Worm (Caenorhabditis elegans): Measurements from ENCODE around the gene ran-2.

ran-2 gene

DNA sequence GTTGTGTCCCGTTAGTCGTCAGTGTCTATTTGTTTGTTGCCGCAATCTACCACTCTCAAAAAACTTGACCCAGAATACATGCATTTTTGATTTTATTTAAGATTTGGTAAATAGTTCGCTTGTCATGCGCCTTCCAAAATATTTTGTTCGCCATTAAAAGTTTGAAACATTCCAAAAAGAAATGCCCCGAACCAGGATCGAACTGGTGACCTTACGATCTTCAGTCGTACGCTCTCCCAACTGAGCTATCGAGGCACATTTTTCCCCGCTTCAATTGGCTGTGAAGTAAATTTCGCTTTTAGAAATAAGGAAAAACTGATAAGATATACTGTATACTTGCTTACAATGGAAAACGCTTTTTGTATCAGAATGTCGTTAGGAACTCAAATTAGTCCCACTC is 45.0 kb downstream of the ran-2 start (continued):
- TF ChIP-seq nhr-41 (GFP tag; IDR thresholded peaks at IDR 0.05) (no peak), nhr-10 (tag; optimal IDR thresholded peaks at IDR 0.05) (no peak), nhr-28 (tag; optimal IDR thresholded peaks at IDR 0.05) (no peak), F44E2.7 (GFP tag; IDR thresholded peaks at IDR 0.05) (0 out of 2 replicates have a peak, but pooled peaks have one; percentile 45), Y48G9A.11 (GFP tag; IDR thresholded peaks at IDR 0.05) (no peak), nhr-77 (tag; optimal IDR thresholded peaks at IDR 0.05) (no peak), aly-2 (tag; optimal IDR thresholded peaks at IDR 0.05) (no peak), ZK337.2 (GFP tag; IDR thresholded peaks at IDR 0.05) (no peak), lin-29 (GFP tag; IDR thresholded peaks at IDR 0.05) (no peak), dmd-6 (GFP tag; IDR thresholded peaks at IDR 0.05) (0 out of 2 replicates have a peak, but pooled peaks have one; percentile 15), lsy-2 (tag; optimal IDR thresholded peaks at IDR 0.05) (no peak), lin-13 (GFP tag; optimal IDR thresholded peaks at IDR 0.05) (no peak), ces-1 (GFP tag; optimal IDR thresholded peaks at IDR 0.05) (no peak), ctbp-1 (GFP tag; IDR thresholded peaks at IDR 0.05) (0 out of 2 replicates have a peak, but pooled peaks have one; percentile 19), daf-8 (GFP tag; IDR thresholded peaks at IDR 0.05) (no peak), D1046.2 (GFP tag; IDR thresholded peaks at IDR 0.05) (no peak), hlh-11 (tag; optimal IDR thresholded peaks at IDR 0.05) (no peak), mxl-3 (GFP tag; optimal IDR thresholded peaks at IDR 0.05) (peak; percentile 23), snpc-4 (tag; optimal IDR thresholded peaks at IDR 0.05) (no peak), nhr-48 (tag; optimal IDR thresholded peaks at IDR 0.05) (no peak), daf-12 (tag; optimal IDR thresholded peaks at IDR 0.05) (no peak), hlh-30 (tag; optimal IDR thresholded peaks at IDR 0.05; ENCODE audit: insufficient read depth) (peak; percentile 0), dmd-8 (GFP tag; IDR thresholded peaks at IDR 0.05) (0 out of 2 replicates have a peak, but pooled peaks have one; percentile 38), tag-97 (GFP tag; IDR thresholded peaks at IDR 0.05) (no peak), hmg-1.1 (GFP tag; IDR thresholded peaks at IDR 0.05) (no peak), ceh-44 (GFP tag; IDR thresholded peaks at IDR 0.05) (no peak), aha-1 (tag) (peak; percentile 60), lin-15B (tag; optimal IDR thresholded peaks at IDR 0.05) (no peak), Y5F2A.4 (GFP tag; optimal IDR thresholded peaks at IDR 0.05) (no peak), set-16 (GFP tag; IDR thresholded peaks at IDR 0.05) (no peak), nhr-42 (GFP tag; IDR thresholded peaks at IDR 0.05) (no peak), T20F7.1 (GFP tag; optimal IDR thresholded peaks at IDR 0.05) (no peak), zfp-3 (GFP tag; conservative IDR thresholded peaks at IDR 0.05) (no peak; the same call in 1 of the 2 replicates), madf-9 (GFP tag; conservative IDR thresholded peaks at IDR 0.05) (peak; percentile 38; the same call in 1 of the 2 replicates), ceh-82 (tag; optimal IDR thresholded peaks at IDR 0.05) (no peak), tra-1 (GFP tag; IDR thresholded peaks at IDR 0.05) (no peak), jun-1 (tag; optimal IDR thresholded peaks at IDR 0.05) (no peak), dmd-9 (GFP tag; IDR thresholded peaks at IDR 0.05) (no peak; the same call in 1 of the 2 replicates), lim-7 (GFP tag; IDR thresholded peaks at IDR 0.05) (peak; percentile 57; the same call in 1 of the 2 replicates), sdz-12 (GFP tag; optimal IDR thresholded peaks at IDR 0.05) (no peak), nhr-111 (GFP tag; optimal IDR thresholded peaks at IDR 0.05) (no peak), lin-1 (GFP tag; IDR thresholded peaks at IDR 0.05) (0 out of 2 replicates have a peak, but pooled peaks have one; percentile 10), daf-19 (GFP tag; conservative IDR thresholded peaks at IDR 0.05) (no peak), saeg-2 (GFP tag; IDR thresholded peaks at IDR 0.05) (no peak), cey-2 (tag; optimal IDR thresholded peaks at IDR 0.05; ENCODE audit: borderline replicate concordance, insufficient read depth) (no peak), spr-3 (GFP tag; optimal IDR thresholded peaks at IDR 0.05) (no peak), skn-1 (tag; optimal IDR thresholded peaks at IDR 0.05) (no peak), egl-27 (tag; optimal IDR thresholded peaks at IDR 0.05) (no peak), spr-1 (tag; optimal IDR thresholded peaks at IDR 0.05) (no peak), dve-1 (tag; optimal IDR thresholded peaks at IDR 0.05; ENCODE audit: insufficient read depth) (no peak), Y105C5A.15 (GFP tag; IDR thresholded peaks at IDR 0.05) (no peak), fos-1 (tag; optimal IDR thresholded peaks at IDR 0.05) (no peak)
